Fruit fly (Drosophila melanogaster) whole organism, embryonic: Measurements from ENCODE around the gene Hesr.
A peak's percentile ranks its signal among the peaks of the same experiment; 100 is the strongest.

ENCODE experiments used
- CG10147 ChIP-seq: fragments of 200-800 bp; sonication (Bioruptor generic); optimal IDR thresholded peaks from 2 replicates; lab custom pipeline; 2019; ENCODE audit warnings: missing biosample characterization, mild to moderate bottlenecking, missing genetic modification characterization, moderate library complexity
- CG1647 ChIP-seq: fragments of 200-800 bp; sonication (Bioruptor generic); optimal IDR thresholded peaks from 3 replicates; lab custom pipeline; 2016; ENCODE audit warnings: missing biosample characterization, missing genetic modification characterization
- Pdp1 ChIP-seq, 2 experiments: fragments of 200-800 bp; sonication (Bioruptor generic); optimal IDR thresholded peaks; 3 replicates each; lab custom pipeline; 2016; ENCODE audit warnings: missing biosample characterization in 2 of 2, missing genetic modification characterization in 2 of 2, mild to moderate bottlenecking in 1 of 2, moderate library complexity in 1 of 2
- abd-A ChIP-seq: fragments of 200-800 bp; sonication (Bioruptor generic); optimal IDR thresholded peaks from 3 replicates; lab custom pipeline; 2019; ENCODE audit warnings: missing biosample characterization, mild to moderate bottlenecking, missing genetic modification characterization, moderate library complexity
- trh ChIP-seq: fragments of 200-800 bp; sonication (Bioruptor generic); optimal IDR thresholded peaks from 2 replicates; lab custom pipeline; 2016; ENCODE audit warnings: missing biosample characterization, missing genetic modification characterization

Hesr gene

dm6 chrX:18154955-18155419 lies 50.0 kb downstream of the Hesr start, which contains the start of gene Frq1 (continued):
- TF ChIP-seq CG10147 (no peak), Pdp1 (GFP tag; optimal IDR thresholded peaks at IDR 0.05; lab: Kevin White, UChicago) (peak in 1 of 2 experiments; percentile 94), CG1647 (GFP tag; lab: Kevin White, UChicago) (no peak), abd-A (tag; lab: Kevin White, UChicago) (peak; percentile 74), trh (GFP tag; lab: Kevin White, UChicago) (no peak)
